Fruit fly (Drosophila melanogaster) Kc167 (cell line): ENCODE measurements around the gene CG3819.

Source experiments
- Myc ChIP-seq: fragments of >200 bp; optimal IDR thresholded peaks from 2 replicates; lab custom pipeline; 2017; ENCODE audit warnings: missing external identifiers
- insv ChIP-seq: fragments of >200 bp; optimal IDR thresholded peaks from 3 replicates; lab custom pipeline; 2018; ENCODE audit warnings: missing external identifiers

DNA sequence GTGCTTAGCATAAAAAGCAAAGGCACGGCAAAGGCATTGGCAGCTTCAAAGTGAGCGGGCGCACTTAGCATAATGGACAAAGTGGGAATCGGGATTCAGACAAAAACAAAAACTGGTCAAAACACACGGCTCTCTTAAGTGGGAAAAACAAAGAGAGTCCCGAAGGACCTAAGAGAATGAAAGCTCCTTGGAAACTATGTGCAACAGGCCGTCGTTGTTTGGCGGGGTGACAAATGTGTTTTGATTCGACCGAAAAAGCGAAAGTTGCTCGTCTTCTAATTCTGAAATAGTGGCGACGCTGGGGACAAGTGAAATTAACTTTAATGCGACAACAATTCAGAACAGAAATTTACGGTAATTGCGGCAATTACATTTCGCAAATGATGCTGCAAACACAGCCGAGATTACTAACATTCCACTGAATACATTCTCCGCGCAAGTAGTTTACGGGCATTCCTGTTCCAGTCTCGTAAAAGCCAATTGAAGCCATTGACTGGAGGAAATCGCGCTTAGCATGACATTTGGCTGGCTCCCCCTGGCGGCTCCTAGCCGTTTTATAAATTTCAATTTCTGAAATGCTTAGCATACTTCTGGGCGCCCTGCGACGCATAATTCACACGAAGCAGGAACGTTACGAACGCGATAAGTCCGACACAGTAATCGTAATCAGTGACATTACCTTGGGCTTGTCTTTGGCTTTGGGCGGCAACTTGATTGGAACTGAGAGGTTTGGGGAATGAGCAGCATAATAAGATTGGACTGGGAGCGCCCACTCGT lies 46.5 kb upstream of the CG3819 start:
- TF ChIP-seq Myc (lab: Kevin White, UChicago), result no peak
- no peak for TF ChIP-seq insv (lab: Kevin White, UChicago)
